Fruit fly (Drosophila melanogaster) whole organism, prepupa: Measurements from ENCODE around the gene bip1.

Experiments used
- Blimp-1 ChIP-seq: fragments of 200-800 bp; sonication (Bioruptor generic); optimal IDR thresholded peaks from 3 replicates; lab custom pipeline; 2017; ENCODE audit warnings: missing biosample characterization, missing genetic modification characterization, mild to moderate bottlenecking, moderate library complexity, missing genetic modification reagents
- CG10669 ChIP-seq: fragments of 200-800 bp; sonication (Bioruptor generic); optimal IDR thresholded peaks from 3 replicates; lab custom pipeline; 2018; ENCODE audit warnings: missing biosample characterization, mild to moderate bottlenecking, missing genetic modification characterization, moderate library complexity
- CG11294 ChIP-seq: fragments of 200-800 bp; sonication (Bioruptor generic); IDR thresholded peaks from 2 replicates; pipeline ENCODE4 v1.3.6; 2022; ENCODE audit warnings: missing biosample characterization, missing genetic modification characterization
- CG11762 ChIP-seq: fragments of 200-800 bp; sonication (Bioruptor generic); optimal IDR thresholded peaks from 3 replicates; lab custom pipeline; 2016; ENCODE audit warnings: missing biosample characterization, missing genetic modification characterization; ENCODE audit not compliant: insufficient read depth
- CG11902 ChIP-seq: fragments of 200-800 bp; sonication (Bioruptor generic); optimal IDR thresholded peaks from 3 replicates; lab custom pipeline; 2016; ENCODE audit warnings: missing biosample characterization, missing genetic modification characterization
- CG15336 ChIP-seq: fragments of 200-800 bp; sonication (Bioruptor generic); IDR thresholded peaks from 2 replicates; pipeline ENCODE4 v1.3.6; 2022; ENCODE audit warnings: missing biosample characterization, missing genetic modification characterization
- CG1621 ChIP-seq: fragments of 200-800 bp; sonication (Bioruptor generic); optimal IDR thresholded peaks from 3 replicates; lab custom pipeline; 2018; ENCODE audit warnings: missing biosample characterization, mild to moderate bottlenecking, missing genetic modification characterization
- CG16779 ChIP-seq: fragments of 200-800 bp; sonication (Bioruptor generic); optimal IDR thresholded peaks from 3 replicates; lab custom pipeline; 2017; ENCODE audit warnings: missing biosample characterization, mild to moderate bottlenecking, missing genetic modification characterization
- CG3032 ChIP-seq: fragments of 200-800 bp; optimal IDR thresholded peaks from 2 replicates; lab custom pipeline; 2019; ENCODE audit warnings: missing biosample characterization, mild to moderate bottlenecking, missing genetic modification characterization, moderate library complexity
- CG31627 ChIP-seq: fragments of 200-800 bp; sonication (Bioruptor generic); optimal IDR thresholded peaks from 3 replicates; lab custom pipeline; 2016; ENCODE audit warnings: missing biosample characterization, missing genetic modification characterization
- CG32006 ChIP-seq: fragments of 200-800 bp; sonication (Bioruptor generic); optimal IDR thresholded peaks from 3 replicates; lab custom pipeline; 2017; ENCODE audit warnings: missing biosample characterization, mild to moderate bottlenecking, missing genetic modification characterization
- CG34406 ChIP-seq: fragments of 200-800 bp; sonication (Bioruptor generic); optimal IDR thresholded peaks from 3 replicates; lab custom pipeline; 2016; ENCODE audit warnings: missing biosample characterization, missing genetic modification characterization
- CG6163 ChIP-seq: fragments of 200-800 bp; sonication (Bioruptor generic); IDR thresholded peaks from 3 replicates; pipeline ENCODE4 v1.3.6; 2022; ENCODE audit warnings: missing biosample characterization, missing genetic modification characterization
- CG6276 ChIP-seq: fragments of 200-800 bp; sonication (Bioruptor generic); optimal IDR thresholded peaks from 2 replicates; lab custom pipeline; 2017; ENCODE audit warnings: missing biosample characterization, mild to moderate bottlenecking, missing genetic modification characterization
- CG6808 ChIP-seq: fragments of 200-800 bp; sonication (Bioruptor generic); optimal IDR thresholded peaks from 3 replicates; lab custom pipeline; 2017; ENCODE audit warnings: missing biosample characterization, missing genetic modification characterization, mild to moderate bottlenecking, moderate library complexity, missing genetic modification reagents
- CG6854 ChIP-seq: fragments of 200-800 bp; sonication (Bioruptor generic); optimal IDR thresholded peaks from 2 replicates; lab custom pipeline; 2017; ENCODE audit warnings: missing biosample characterization, mild to moderate bottlenecking, missing genetic modification characterization
- CG7368 ChIP-seq: fragments of 200-800 bp; sonication (Bioruptor generic); optimal IDR thresholded peaks from 3 replicates; lab custom pipeline; 2016; ENCODE audit warnings: missing biosample characterization, missing genetic modification characterization
- CG8119 ChIP-seq: fragments of 200-800 bp; sonication (Bioruptor generic); IDR thresholded peaks from 3 replicates; pipeline ENCODE4 v1.3.6; 2022; ENCODE audit warnings: missing biosample characterization, missing genetic modification characterization
- CG8319 ChIP-seq: fragments of 200-800 bp; sonication (Bioruptor generic); optimal IDR thresholded peaks from 3 replicates; lab custom pipeline; 2016; ENCODE audit warnings: missing biosample characterization, missing genetic modification characterization
- CG9139 ChIP-seq: fragments of 200-800 bp; sonication (Bioruptor generic); optimal IDR thresholded peaks from 3 replicates; lab custom pipeline; 2017; ENCODE audit warnings: missing biosample characterization, mild to moderate bottlenecking, missing genetic modification characterization
- Eip75B ChIP-seq: fragments of 200-800 bp; sonication (Bioruptor generic); optimal IDR thresholded peaks from 3 replicates; lab custom pipeline; 2016; ENCODE audit warnings: missing biosample characterization, missing genetic modification characterization
- Eip78C ChIP-seq: fragments of 200-800 bp; sonication (Bioruptor generic); peaks from one replicate; lab custom pipeline; 2016; ENCODE audit warnings: missing biosample characterization, missing genetic modification characterization
- Eip93F ChIP-seq: fragments of 200-800 bp; sonication (Bioruptor generic); optimal IDR thresholded peaks from 2 replicates; lab custom pipeline; 2016; ENCODE audit warnings: missing biosample characterization, mild to moderate bottlenecking, missing genetic modification characterization
- Ets21C ChIP-seq: fragments of 200-800 bp; sonication (Bioruptor generic); optimal IDR thresholded peaks from 3 replicates; lab custom pipeline; 2016; ENCODE audit warnings: missing biosample characterization, missing genetic modification characterization
- Ets96B ChIP-seq: fragments of 200-800 bp; optimal IDR thresholded peaks from 2 replicates; lab custom pipeline; 2019; ENCODE audit warnings: missing biosample characterization, mild to moderate bottlenecking, missing genetic modification characterization, moderate library complexity
- Gug ChIP-seq: fragments of 200-800 bp; sonication (Bioruptor generic); IDR thresholded peaks from 2 replicates; pipeline ENCODE4 v1.3.6; 2022; ENCODE audit warnings: missing biosample characterization, missing genetic modification characterization
- Hr38 ChIP-seq: sonication (Bioruptor generic); optimal IDR thresholded peaks from 2 replicates; lab custom pipeline; 2016; ENCODE audit warnings: missing biosample characterization, missing genetic modification characterization
- Hr39 ChIP-seq: fragments of 200-800 bp; sonication (Bioruptor generic); optimal IDR thresholded peaks from 2 replicates; lab custom pipeline; 2016; ENCODE audit warnings: missing biosample characterization, missing genetic modification characterization
- Hr4 ChIP-seq: fragments of 200-800 bp; sonication (Bioruptor generic); optimal IDR thresholded peaks from 3 replicates; lab custom pipeline; 2016; ENCODE audit warnings: missing biosample characterization, missing genetic modification characterization
- Lpt ChIP-seq: fragments of 200-800 bp; sonication (Bioruptor generic); optimal IDR thresholded peaks from 3 replicates; lab custom pipeline; 2016; ENCODE audit warnings: missing biosample characterization, missing genetic modification characterization
- Sox102F ChIP-seq: fragments of 200-800 bp; sonication (Bioruptor generic); optimal IDR thresholded peaks from 2 replicates; lab custom pipeline; 2016; ENCODE audit warnings: missing biosample characterization, mild to moderate bottlenecking, missing genetic modification characterization
- Sox14 ChIP-seq: fragments of 200-800 bp; sonication (Bioruptor generic); optimal IDR thresholded peaks from 3 replicates; lab custom pipeline; 2016; ENCODE audit warnings: missing biosample characterization, missing genetic modification characterization
- acj6 ChIP-seq: fragments of 200-800 bp; sonication (Bioruptor generic); optimal IDR thresholded peaks from 3 replicates; lab custom pipeline; 2016; ENCODE audit warnings: missing biosample characterization, missing genetic modification characterization
- cyc ChIP-seq: fragments of 200-800 bp; sonication (Bioruptor generic); optimal IDR thresholded peaks from 3 replicates; lab custom pipeline; 2016; ENCODE audit warnings: missing biosample characterization, missing genetic modification characterization
- dac ChIP-seq: fragments of 200-800 bp; sonication (Bioruptor generic); optimal IDR thresholded peaks from 2 replicates; lab custom pipeline; 2017; ENCODE audit warnings: missing biosample characterization, mild to moderate bottlenecking, missing genetic modification characterization
- eg ChIP-seq: fragments of 200-800 bp; sonication (Bioruptor generic); IDR thresholded peaks from 3 replicates; pipeline ENCODE4 v1.3.6; 2022; ENCODE audit warnings: missing biosample characterization, missing genetic modification characterization
- esn ChIP-seq: fragments of 200-800 bp; sonication (Bioruptor generic); optimal IDR thresholded peaks from 2 replicates; lab custom pipeline; 2016; ENCODE audit warnings: missing biosample characterization, mild to moderate bottlenecking, missing genetic modification characterization, moderate library complexity
- fd59A ChIP-seq: fragments of 200-800 bp; sonication (Bioruptor generic); optimal IDR thresholded peaks from 2 replicates; lab custom pipeline; 2017; ENCODE audit warnings: missing biosample characterization, mild to moderate bottlenecking, missing genetic modification characterization, missing genetic modification reagents
- fd85E ChIP-seq: fragments of 200-800 bp; sonication (Bioruptor generic); optimal IDR thresholded peaks from 3 replicates; lab custom pipeline; 2016; ENCODE audit warnings: missing biosample characterization, missing genetic modification characterization
- fkh ChIP-seq: fragments of 200-800 bp; sonication (Bioruptor generic); optimal IDR thresholded peaks from 3 replicates; lab custom pipeline; 2017; ENCODE audit warnings: missing biosample characterization, mild to moderate bottlenecking, missing genetic modification characterization, moderate library complexity
- lz ChIP-seq: fragments of 200-800 bp; sonication (Bioruptor generic); optimal IDR thresholded peaks from 3 replicates; lab custom pipeline; 2016; ENCODE audit warnings: missing biosample characterization, missing genetic modification characterization
- net ChIP-seq: fragments of 200-800 bp; sonication (Bioruptor generic); optimal IDR thresholded peaks from 3 replicates; lab custom pipeline; 2016; ENCODE audit warnings: missing biosample characterization, missing genetic modification characterization
- salr ChIP-seq, 2 experiments: fragments of 200-800 bp; sonication (Bioruptor generic); optimal IDR thresholded peaks; 3 replicates each; lab custom pipeline; 2016 to 2018; ENCODE audit warnings: missing biosample characterization in 2 of 2, missing genetic modification characterization in 2 of 2, mild to moderate bottlenecking in 1 of 2
- spab ChIP-seq: fragments of 200-800 bp; sonication (Bioruptor generic); optimal IDR thresholded peaks from 2 replicates; lab custom pipeline; 2017; ENCODE audit warnings: missing biosample characterization, mild to moderate bottlenecking, missing genetic modification characterization, missing genetic modification reagents
- ss ChIP-seq, 2 experiments: fragments of 200-800 bp; sonication (Bioruptor generic); optimal IDR thresholded peaks; 2 replicates in 1 of 2; 3 replicates in 1 of 2; lab custom pipeline; 2017 to 2018; ENCODE audit warnings: mild to moderate bottlenecking in 2 of 2, missing biosample characterization in 2 of 2, missing genetic modification characterization in 2 of 2, moderate library complexity in 1 of 2
- svp ChIP-seq: fragments of 200-800 bp; sonication (Bioruptor generic); peaks from one replicate; lab custom pipeline; 2016; ENCODE audit warnings: missing biosample characterization, missing genetic modification characterization
- topi ChIP-seq: fragments of 200-800 bp; sonication (Bioruptor generic); optimal IDR thresholded peaks from 3 replicates; lab custom pipeline; 2016; ENCODE audit warnings: missing biosample characterization, missing genetic modification characterization
- vri ChIP-seq: fragments of 200-800 bp; sonication (Bioruptor generic); optimal IDR thresholded peaks from 3 replicates; lab custom pipeline; 2016; ENCODE audit warnings: missing biosample characterization, mild to moderate bottlenecking, missing genetic modification characterization

Gene bip1

dm6 chr3L:8077207-8077606, 18.7 kb upstream of the bip1 start (continued):
- TF ChIP-seq CG6808 (GFP tag; lab: Kevin White, UChicago) (no peak), CG7368 (GFP tag; lab: Kevin White, UChicago) (no peak), CG8119 (GFP tag; lab: Robert Waterston, UW) (peak; percentile 30; the same call in 1 of the 3 replicates), acj6 (no peak), Eip78C (GFP tag; lab: Kevin White, UChicago) (peak; percentile 82), CG16779 (tag; lab: Kevin White, UChicago) (no peak), CG15336 (GFP tag; lab: Robert Waterston, UW) (peak; percentile 67; the same call in 1 of the 2 replicates), dac (GFP tag; lab: Kevin White, UChicago) (no peak), eg (GFP tag; lab: Robert Waterston, UW) (peak; percentile 41; the same call in 1 of the 3 replicates), cyc (GFP tag; lab: Kevin White, UChicago) (no peak), CG6276 (peak; percentile 9), ss (GFP tag; optimal IDR thresholded peaks at IDR 0.05; lab: Kevin White, UChicago) (peak; percentile 16 to 17), esn (GFP tag; lab: Kevin White, UChicago) (peak; percentile 17), Ets96B (tag; lab: Kevin White, UChicago) (peak; percentile 9), CG6854 (GFP tag; lab: Kevin White, UChicago) (peak; percentile 42), Eip75B (GFP tag; lab: Kevin White, UChicago) (peak; percentile 30), Gug (no peak), CG34406 (GFP tag; lab: Kevin White, UChicago) (no peak)

dm6 chr3L:8076160-8076559, 17.6 kb upstream of the bip1 start:
- TF ChIP-seq CG31627 (GFP tag; lab: Kevin White, UChicago) (peak; percentile 22), esn (GFP tag; lab: Kevin White, UChicago) (peak; percentile 39), CG6163 (GFP tag; lab: Robert Waterston, UW) (0 out of 3 replicates have a peak, but pooled peaks have one; percentile 14), CG9139 (GFP tag; lab: Kevin White, UChicago) (no peak), Eip75B (GFP tag; lab: Kevin White, UChicago) (peak; percentile 61), CG10669 (GFP tag; lab: Kevin White, UChicago) (no peak), spab (GFP tag; lab: Kevin White, UChicago) (peak; percentile 0), salr (GFP tag; optimal IDR thresholded peaks at IDR 0.05; lab: Kevin White, UChicago) (no peak), CG6854 (GFP tag; lab: Kevin White, UChicago) (no peak), CG11294 (GFP tag; lab: Robert Waterston, UW) (no peak), cyc (GFP tag; lab: Kevin White, UChicago) (peak; percentile 12), topi (GFP tag; lab: Kevin White, UChicago) (peak; percentile 38), ss (GFP tag; optimal IDR thresholded peaks at IDR 0.05; lab: Kevin White, UChicago) (peak in 1 of 2 experiments; percentile 31), CG11902 (peak; percentile 1), CG3032 (tag; lab: Kevin White, UChicago) (peak; percentile 29), fd85E (no peak), CG8319 (GFP tag; lab: Kevin White, UChicago) (no peak), lz (GFP tag; lab: Kevin White, UChicago) (peak; percentile 27), CG7368 (GFP tag; lab: Kevin White, UChicago) (peak; percentile 10), Sox14 (GFP tag; lab: Kevin White, UChicago) (no peak), Hr38 (GFP tag; lab: Kevin White, UChicago) (no peak), fd59A (GFP tag; lab: Kevin White, UChicago) (no peak), fkh (GFP tag; lab: Kevin White, UChicago) (no peak), CG32006 (peak; percentile 33), Eip93F (GFP tag; lab: Kevin White, UChicago) (no peak), CG11762 (GFP tag; lab: Kevin White, UChicago) (peak; percentile 21), vri (GFP tag; lab: Kevin White, UChicago) (no peak), eg (GFP tag; lab: Robert Waterston, UW) (no peak), svp (GFP tag; lab: Kevin White, UChicago) (peak; percentile 33), Lpt (GFP tag; lab: Kevin White, UChicago) (no peak), Hr39 (GFP tag; lab: Kevin White, UChicago) (peak; percentile 8), Hr4 (peak; percentile 20), CG1621 (no peak), Ets96B (tag; lab: Kevin White, UChicago) (peak; percentile 4), Gug (no peak), Blimp-1 (GFP tag; lab: Kevin White, UChicago) (no peak), CG34406 (GFP tag; lab: Kevin White, UChicago) (peak; percentile 1), CG15336 (GFP tag; lab: Robert Waterston, UW) (0 out of 2 replicates have a peak, but pooled peaks have one; percentile 6), Ets21C (GFP tag; lab: Kevin White, UChicago) (no peak), dac (GFP tag; lab: Kevin White, UChicago) (no peak), net (no peak), Sox102F (GFP tag; lab: Kevin White, UChicago) (no peak)
